Fruit fly (Drosophila melanogaster) whole organism, prepupa: ENCODE measurements around the gene Iml1.
A peak's percentile ranks its signal among the peaks of the same experiment; 100 is the strongest.

Experiments
- Blimp-1 ChIP-seq: fragments of 200-800 bp; sonication (Bioruptor generic); optimal IDR thresholded peaks from 3 replicates; lab custom pipeline; 2017; ENCODE audit warnings: missing biosample characterization, missing genetic modification characterization, mild to moderate bottlenecking, moderate library complexity, missing genetic modification reagents
- CG34406 ChIP-seq: fragments of 200-800 bp; sonication (Bioruptor generic); optimal IDR thresholded peaks from 3 replicates; lab custom pipeline; 2016; ENCODE audit warnings: missing biosample characterization, missing genetic modification characterization
- CG8632 ChIP-seq: fragments of 200-800 bp; sonication (Bioruptor generic); optimal IDR thresholded peaks from 3 replicates; lab custom pipeline; 2016; ENCODE audit warnings: missing biosample characterization, missing genetic modification characterization
- CG9139 ChIP-seq: fragments of 200-800 bp; sonication (Bioruptor generic); optimal IDR thresholded peaks from 3 replicates; lab custom pipeline; 2017; ENCODE audit warnings: missing biosample characterization, mild to moderate bottlenecking, missing genetic modification characterization
- Met ChIP-seq: fragments of 200-800 bp; sonication (Bioruptor generic); optimal IDR thresholded peaks from 3 replicates; lab custom pipeline; 2016; ENCODE audit warnings: missing biosample characterization, missing genetic modification characterization
- topi ChIP-seq: fragments of 200-800 bp; sonication (Bioruptor generic); optimal IDR thresholded peaks from 3 replicates; lab custom pipeline; 2016; ENCODE audit warnings: missing biosample characterization, missing genetic modification characterization

- peak; percentile 45 for TF ChIP-seq CG9139 (GFP tag; lab: Kevin White, UChicago)
- peak; percentile 72 for TF ChIP-seq topi (GFP tag; lab: Kevin White, UChicago)
- TF ChIP-seq CG8632 (GFP tag; lab: Kevin White, UChicago), result peak; percentile 60
- TF ChIP-seq Met (GFP tag; lab: Kevin White, UChicago), result peak; percentile 79
- TF ChIP-seq Blimp-1 (GFP tag; lab: Kevin White, UChicago), result peak; percentile 32
- TF ChIP-seq CG34406, result peak; percentile 44
Observed at dm6 chr3L:1517274-1518047, 16.4 kb downstream of the Iml1 start.
